Worm (Caenorhabditis elegans): ENCODE data around the gene rps-0.

ce11 chrIII:4748109-4748508, 5.7 kb downstream of the rps-0 start, which contains the start of gene col-89:
- TF ChIP-seq C38D4.7 (GFP tag; optimal IDR thresholded peaks at IDR 0.05) (no peak), nfya-1 (tag; optimal IDR thresholded peaks at IDR 0.05) (no peak), nhr-11 (tag; optimal IDR thresholded peaks at IDR 0.05) (no peak), T23F11.4 (GFP tag; optimal IDR thresholded peaks at IDR 0.05) (no peak), ceh-31 (tag; optimal IDR thresholded peaks at IDR 0.05) (no peak), ceh-14 (tag; optimal IDR thresholded peaks at IDR 0.05) (no peak), K09A11.1 (tag; optimal IDR thresholded peaks at IDR 0.05; ENCODE audit: insufficient read depth) (no peak), ref-2 (tag; optimal IDR thresholded peaks at IDR 0.05) (no peak), rnt-1 (tag; optimal IDR thresholded peaks at IDR 0.05) (no peak), pros-1 (tag; optimal IDR thresholded peaks at IDR 0.05) (no peak), ama-1 (optimal IDR thresholded peaks at IDR 0.05) (no peak)
